Worm (Caenorhabditis elegans): Measurements from ENCODE around the gene W08E12.8.

ce11 chrIV:3289237-3289636 lies 2.9 kb upstream of the W08E12.8 start, which contains the start of gene gcy-23:
- TF ChIP-seq hlh-30 (tag; optimal IDR thresholded peaks at IDR 0.05; ENCODE audit: insufficient read depth) (no peak), mxl-2 (GFP tag; conservative IDR thresholded peaks at IDR 0.05) (no peak), unc-62 (GFP tag; optimal IDR thresholded peaks at IDR 0.05 in 1 of 2) (no peak), unc-62 (tag; optimal IDR thresholded peaks at IDR 0.05) (no peak), vab-7 (GFP tag; IDR thresholded peaks at IDR 0.05) (no peak), fos-1 (tag; optimal IDR thresholded peaks at IDR 0.05) (no peak), ces-1 (GFP tag; optimal IDR thresholded peaks at IDR 0.05) (no peak), ceh-82 (tag; optimal IDR thresholded peaks at IDR 0.05) (no peak), nhr-111 (GFP tag; optimal IDR thresholded peaks at IDR 0.05) (no peak), ama-1 (optimal IDR thresholded peaks at IDR 0.05) (no peak), tra-1 (GFP tag; IDR thresholded peaks at IDR 0.05) (no peak), mdl-1 (tag; optimal IDR thresholded peaks at IDR 0.05) (no peak)
